Worm (Caenorhabditis elegans) whole organism, L4 larva: ENCODE results near the gene F45D3.1.

Experiments
- F26F4.8 ChIP-seq: fragments of 200-800 bp; sonication (Bioruptor generic); conservative IDR thresholded peaks from 2 replicates; pipeline ENCODE4 v1.3.6; 2022; ENCODE audit warnings: missing genetic modification characterization, missing compliant biosample characterization
- F49E8.2 ChIP-seq: sonication (generic microtip); optimal IDR thresholded peaks from 2 replicates; lab custom pipeline; 2016; ENCODE audit warnings: missing compliant biosample characterization, mild to moderate bottlenecking, missing genetic modification characterization, borderline replicate concordance
- Y105C5A.15 ChIP-seq: fragments of 200-800 bp; sonication (Bioruptor generic); IDR thresholded peaks from 2 replicates; pipeline ENCODE4 v1.3.6; 2022; ENCODE audit warnings: missing genetic modification characterization, missing compliant biosample characterization
- Y48G9A.11 ChIP-seq: fragments of 200-800 bp; sonication (Bioruptor generic); IDR thresholded peaks from 2 replicates; pipeline ENCODE4 v1.3.6; 2022; ENCODE audit warnings: missing genetic modification reagents, missing genetic modification characterization, missing compliant biosample characterization
- ZK337.2 ChIP-seq: fragments of 200-800 bp; sonication (Bioruptor generic); IDR thresholded peaks from 2 replicates; pipeline ENCODE4 v1.3.6; 2022; ENCODE audit warnings: missing genetic modification reagents, missing genetic modification characterization, missing compliant biosample characterization
- aly-2 ChIP-seq: sonication (generic microtip); optimal IDR thresholded peaks from 2 replicates; lab custom pipeline; 2018; ENCODE audit warnings: missing biosample characterization, missing genetic modification characterization
- ceh-44 ChIP-seq: fragments of 200-800 bp; sonication (Bioruptor generic); IDR thresholded peaks from 2 replicates; pipeline ENCODE4 v1.3.6; 2022; ENCODE audit warnings: missing genetic modification reagents, missing genetic modification characterization, missing compliant biosample characterization
- cey-2 ChIP-seq: sonication (generic microtip); optimal IDR thresholded peaks from 3 replicates; lab custom pipeline; 2017; ENCODE audit warnings: missing genetic modification characterization, mild to moderate bottlenecking, missing compliant biosample characterization, antibody characterized with exemption, borderline replicate concordance; ENCODE audit not compliant: insufficient read depth
- daf-16 ChIP-seq, 3 experiments: sonication (generic microtip); optimal IDR thresholded peaks; 2 replicates each; lab custom pipeline; 2016 to 2017; ENCODE audit warnings: missing genetic modification characterization in 3 of 3, missing genetic modification reagents in 3 of 3, mild to moderate bottlenecking in 2 of 3, missing compliant biosample characterization in 2 of 3, missing biosample characterization in 1 of 3, moderate library complexity in 1 of 3
- daf-19 ChIP-seq: fragments of 200-800 bp; sonication (Bioruptor generic); conservative IDR thresholded peaks from 2 replicates; pipeline ENCODE4 v1.3.6; 2022; ENCODE audit warnings: missing genetic modification characterization, missing compliant biosample characterization
- dmd-8 ChIP-seq: fragments of 200-800 bp; sonication (Bioruptor generic); IDR thresholded peaks from 2 replicates; pipeline ENCODE4 v1.3.6; 2022; ENCODE audit warnings: missing genetic modification characterization, missing compliant biosample characterization
- dpl-1 ChIP-seq: fragments of 150-350 bp; optimal IDR thresholded peaks from 2 replicates; lab custom pipeline; 2014; ENCODE audit warnings: missing biosample characterization, missing genetic modification reagents, missing genetic modification characterization
- duxl-1 ChIP-seq: sonication (generic microtip); optimal IDR thresholded peaks from 2 replicates; lab custom pipeline; 2016; ENCODE audit warnings: mild to moderate bottlenecking, missing genetic modification characterization, moderate library complexity, missing compliant biosample characterization; ENCODE audit not compliant: poor library complexity
- dve-1 ChIP-seq: sonication (generic microtip); optimal IDR thresholded peaks from 2 replicates; lab custom pipeline; 2017; ENCODE audit warnings: antibody characterized with exemption, mild to moderate bottlenecking, missing genetic modification characterization, missing compliant biosample characterization; ENCODE audit not compliant: insufficient read depth
- egl-43 ChIP-seq: fragments of 200-800 bp; sonication (Bioruptor generic); IDR thresholded peaks from 2 replicates; pipeline ENCODE4 v1.3.6; 2022; ENCODE audit warnings: missing genetic modification reagents, missing genetic modification characterization, missing compliant biosample characterization
- lin-1 ChIP-seq: fragments of 200-800 bp; sonication (Bioruptor generic); IDR thresholded peaks from 2 replicates; pipeline ENCODE4 v1.3.6; 2022; ENCODE audit warnings: missing genetic modification reagents, missing genetic modification characterization, missing compliant biosample characterization
- madf-5 ChIP-seq, 2 experiments: fragments of 200-800 bp; sonication (Bioruptor generic); IDR thresholded peaks; 2 replicates each; pipeline ENCODE4 v1.3.6; 2022; ENCODE audit warnings: missing compliant biosample characterization in 2 of 2, missing genetic modification characterization in 2 of 2
- madf-9 ChIP-seq: fragments of 200-800 bp; sonication (Bioruptor generic); conservative IDR thresholded peaks from 2 replicates; pipeline ENCODE4 v1.3.6; 2022; ENCODE audit warnings: missing genetic modification reagents, missing genetic modification characterization, missing compliant biosample characterization
- mdl-1 ChIP-seq, 2 experiments: fragments of 150-350 bp in 1 of 2; sonication (generic microtip) in 1 of 2; optimal IDR thresholded peaks; 2 replicates each; lab custom pipeline; 2014 to 2017; ENCODE audit warnings: missing biosample characterization in 2 of 2, missing genetic modification characterization in 2 of 2
- mdt-29 ChIP-seq: fragments of 200-800 bp; sonication (Bioruptor generic); IDR thresholded peaks from 2 replicates; pipeline ENCODE4 v1.3.6; 2022; ENCODE audit warnings: missing genetic modification reagents, missing genetic modification characterization, missing compliant biosample characterization
- mep-1 ChIP-seq: fragments of 150-350 bp; sonication (generic microtip); optimal IDR thresholded peaks from 3 replicates; lab custom pipeline; 2014; ENCODE audit warnings: missing biosample characterization, missing genetic modification characterization
- mes-2 ChIP-seq: sonication (generic microtip); optimal IDR thresholded peaks from 2 replicates; lab custom pipeline; 2016; ENCODE audit warnings: missing genotype, mild to moderate bottlenecking, missing genetic modification characterization, missing compliant biosample characterization; ENCODE audit not compliant: poor library complexity, severe bottlenecking
- mxl-3 ChIP-seq: fragments of 200-800 bp; sonication (Bioruptor generic); optimal IDR thresholded peaks from 2 replicates; lab custom pipeline; 2018; ENCODE audit warnings: mild to moderate bottlenecking, missing genetic modification characterization, missing compliant biosample characterization
- nhr-111 ChIP-seq: fragments of 200-800 bp; sonication (Bioruptor generic); optimal IDR thresholded peaks from 2 replicates; lab custom pipeline; 2018; ENCODE audit warnings: mild to moderate bottlenecking, missing genetic modification characterization, missing compliant biosample characterization
- nhr-237 ChIP-seq: sonication (generic microtip); optimal IDR thresholded peaks from 2 replicates; lab custom pipeline; 2017; ENCODE audit warnings: missing biosample characterization, missing genetic modification characterization
- nhr-25 ChIP-seq: sonication (generic microtip); optimal IDR thresholded peaks from 2 replicates; lab custom pipeline; 2017; ENCODE audit warnings: missing genetic modification characterization, mild to moderate bottlenecking, missing compliant biosample characterization, antibody characterized with exemption, moderate library complexity, borderline replicate concordance; ENCODE audit not compliant: insufficient read depth
- nhr-41 ChIP-seq: fragments of 200-800 bp; sonication (Bioruptor generic); IDR thresholded peaks from 2 replicates; pipeline ENCODE4 v1.3.6; 2022; ENCODE audit warnings: missing genetic modification reagents, missing genetic modification characterization, missing compliant biosample characterization
- nhr-42 ChIP-seq: fragments of 200-800 bp; sonication (Bioruptor generic); IDR thresholded peaks from 2 replicates; pipeline ENCODE4 v1.3.6; 2022; ENCODE audit warnings: missing genetic modification characterization, missing compliant biosample characterization
- nhr-48 ChIP-seq: sonication (generic microtip); optimal IDR thresholded peaks from 2 replicates; lab custom pipeline; 2016; ENCODE audit warnings: mild to moderate bottlenecking, missing genetic modification characterization, missing compliant biosample characterization
- nhr-77 ChIP-seq: fragments of 150-350 bp; optimal IDR thresholded peaks from 2 replicates; lab custom pipeline; 2014; ENCODE audit warnings: missing biosample characterization, missing genetic modification characterization
- pha-4 ChIP-seq, 2 experiments: fragments of 150-350 bp in 1 of 2; fragments of 200-800 bp in 1 of 2; sonication (Bioruptor generic) in 1 of 2; IDR thresholded peaks in 1 of 2; optimal IDR thresholded peaks in 1 of 2; 2 replicates each; pipeline versions ENCODE4 v1.3.6 to Lab custom; 2014 to 2022; ENCODE audit warnings: missing genetic modification characterization in 2 of 2, missing genetic modification reagents in 2 of 2, missing biosample characterization in 1 of 2, missing compliant biosample characterization in 1 of 2
- php-3 ChIP-seq: fragments of 200-800 bp; sonication (Bioruptor generic); IDR thresholded peaks from 2 replicates; pipeline ENCODE4 v1.3.6; 2022; ENCODE audit warnings: missing genetic modification reagents, missing genetic modification characterization, missing compliant biosample characterization
- pqm-1 ChIP-seq: sonication (generic microtip); optimal IDR thresholded peaks from 2 replicates; lab custom pipeline; 2017; ENCODE audit warnings: missing biosample characterization, missing genetic modification characterization
- rbr-2 ChIP-seq: sonication (generic microtip); optimal IDR thresholded peaks from 2 replicates; lab custom pipeline; 2016; ENCODE audit warnings: missing genotype, missing genetic modification characterization, missing compliant biosample characterization
- sdz-12 ChIP-seq: fragments of 200-800 bp; sonication (Bioruptor generic); optimal IDR thresholded peaks from 2 replicates; lab custom pipeline; 2018; ENCODE audit warnings: mild to moderate bottlenecking, missing genetic modification characterization, missing compliant biosample characterization
- set-16 ChIP-seq: fragments of 200-800 bp; sonication (Bioruptor generic); IDR thresholded peaks from 2 replicates; pipeline ENCODE4 v1.3.6; 2022; ENCODE audit warnings: missing genetic modification reagents, missing genetic modification characterization, missing compliant biosample characterization
- skn-1 ChIP-seq: fragments of 150-350 bp; optimal IDR thresholded peaks from 2 replicates; lab custom pipeline; 2014; ENCODE audit warnings: missing biosample characterization, missing genetic modification characterization
- snpc-1.2 ChIP-seq: fragments of 200-800 bp; sonication (Bioruptor generic); IDR thresholded peaks from 2 replicates; pipeline ENCODE4 v1.3.6; 2022; ENCODE audit warnings: missing genetic modification reagents, missing genetic modification characterization, missing compliant biosample characterization
- tra-1 ChIP-seq: fragments of 200-800 bp; sonication (Bioruptor generic); IDR thresholded peaks from 2 replicates; pipeline ENCODE4 v1.3.6; 2022; ENCODE audit warnings: missing genetic modification reagents, missing genetic modification characterization, missing compliant biosample characterization
- zfp-3 ChIP-seq: fragments of 200-800 bp; sonication (Bioruptor generic); conservative IDR thresholded peaks from 2 replicates; pipeline ENCODE4 v1.3.6; 2022; ENCODE audit warnings: missing genetic modification reagents, missing genetic modification characterization, missing compliant biosample characterization

Gene F45D3.1

DNA sequence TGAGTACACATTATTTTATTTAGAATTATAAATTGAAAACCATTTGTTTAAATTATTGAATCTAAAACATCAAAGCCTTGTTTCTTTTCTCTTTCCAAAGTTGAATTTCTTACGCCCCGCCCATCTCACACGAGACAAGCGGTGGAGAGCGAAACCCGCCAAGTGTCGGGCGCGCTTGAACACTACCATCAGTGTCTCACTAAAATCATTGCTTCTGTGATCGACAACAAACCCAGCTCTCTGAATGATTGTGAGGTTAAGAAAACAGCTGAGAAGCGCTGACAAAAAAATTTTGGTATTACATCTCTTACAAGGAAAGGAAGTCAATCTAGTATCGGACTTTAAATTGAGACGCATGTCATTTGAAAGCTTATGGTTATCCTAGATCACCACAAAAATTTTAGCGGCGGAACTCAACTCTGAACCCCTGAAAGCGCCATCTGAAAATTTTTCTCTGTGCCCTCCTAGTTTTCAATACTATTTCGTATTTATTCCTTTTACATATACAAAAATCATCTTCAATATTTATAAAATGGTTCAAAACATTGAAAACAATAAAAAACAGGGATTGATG, 35.7 kb upstream of the F45D3.1 start (continued):
- TF ChIP-seq dve-1 (peak; percentile 92), egl-43 (GFP tag; lab: Robert Waterston, UW) (peak; percentile 76; the same call in 1 of the 2 replicates), Y48G9A.11 (peak; percentile 92), skn-1 (tag; lab: Kevin White, UChicago) (no peak), mep-1 (tag; lab: Kevin White, UChicago) (peak; percentile 84), nhr-42 (peak; percentile 75), duxl-1 (tag; lab: Kevin White, UChicago) (peak; percentile 89), dpl-1 (GFP tag; lab: Kevin White, UChicago) (peak; percentile 28), mxl-3 (GFP tag; lab: Kevin White, UChicago) (peak; percentile 54), pqm-1 (tag; lab: Kevin White, UChicago) (peak; percentile 39), zfp-3 (GFP tag; lab: Robert Waterston, UW) (0 out of 2 replicates have a peak, but pooled peaks have one; percentile 30), nhr-77 (tag; lab: Kevin White, UChicago) (peak; percentile 24), Y105C5A.15 (GFP tag; lab: Robert Waterston, UW) (no peak), dmd-8 (GFP tag; lab: Robert Waterston, UW) (0 out of 2 replicates have a peak, but pooled peaks have one; percentile 29), set-16 (GFP tag; lab: Robert Waterston, UW) (no peak), nhr-48 (tag; lab: Kevin White, UChicago) (peak; percentile 64), lin-1 (peak; percentile 74), nhr-111 (GFP tag; lab: Kevin White, UChicago) (no peak), aly-2 (tag; lab: Kevin White, UChicago) (no peak), ceh-44 (peak; percentile 88), mes-2 (peak; percentile 90), ZK337.2 (0 out of 2 replicates have a peak, but pooled peaks have one; percentile 3), F49E8.2 (tag; lab: Kevin White, UChicago) (peak; percentile 92), nhr-237 (tag; lab: Kevin White, UChicago) (no peak), pha-4 (GFP tag; IDR thresholded peaks at IDR 0.05; lab: Robert Waterston, UW) (peak; percentile 60; the same call in 1 of the 2 replicates), pha-4 (tag; optimal IDR thresholded peaks at IDR 0.05; lab: Kevin White, UChicago) (no peak), php-3 (no peak), mdl-1 (tag; optimal IDR thresholded peaks at IDR 0.05; lab: Kevin White, UChicago) (peak; percentile 31 to 47), nhr-41 (GFP tag; lab: Robert Waterston, UW) (peak; percentile 72; the same call in 1 of the 2 replicates), madf-9 (GFP tag; lab: Robert Waterston, UW) (no peak), daf-19 (no peak), sdz-12 (GFP tag; lab: Kevin White, UChicago) (no peak), nhr-25 (no peak), daf-16 (GFP tag; optimal IDR thresholded peaks at IDR 0.05; lab: Kevin White, UChicago) (peak; percentile 38 to 87), daf-16 (tag; optimal IDR thresholded peaks at IDR 0.05; lab: Kevin White, UChicago) (peak; percentile 84), mdt-29 (GFP tag; lab: Robert Waterston, UW) (peak; percentile 58; the same call in 1 of the 2 replicates), tra-1 (GFP tag; lab: Robert Waterston, UW) (peak; percentile 55; the same call in 1 of the 2 replicates), madf-5 (GFP tag; IDR thresholded peaks at IDR 0.05; lab: Robert Waterston, UW) (no peak), snpc-1.2 (GFP tag; lab: Robert Waterston, UW) (peak; percentile 90), rbr-2 (tag; lab: Kevin White, UChicago) (peak; percentile 60), cey-2 (no peak), F26F4.8 (no peak)
